Worm (Caenorhabditis elegans) whole organism, mixed stage, embryonic: Measurements from ENCODE around the gene F56H11.2.

Experiments used
- M03D4.4 ChIP-seq: sonication (generic microtip); optimal IDR thresholded peaks from 2 replicates; lab custom pipeline; 2017; ENCODE audit warnings: mild to moderate bottlenecking, missing genetic modification characterization, missing compliant biosample characterization
- bed-3 ChIP-seq: fragments of 200-800 bp; sonication (Bioruptor generic); optimal IDR thresholded peaks from 3 replicates; lab custom pipeline; 2018; ENCODE audit warnings: mild to moderate bottlenecking, missing genetic modification characterization, moderate library complexity, missing compliant biosample characterization
- blmp-1 ChIP-seq: fragments of 150-350 bp; optimal IDR thresholded peaks from 2 replicates; lab custom pipeline; 2014; ENCODE audit warnings: missing biosample characterization, missing genetic modification characterization
- ceh-39 ChIP-seq: fragments of 150-350 bp; optimal IDR thresholded peaks from 2 replicates; lab custom pipeline; 2014; ENCODE audit warnings: missing biosample characterization, missing genetic modification characterization
- ceh-43 ChIP-seq: fragments of 200-800 bp; sonication (Bioruptor generic); optimal IDR thresholded peaks from 2 replicates; lab custom pipeline; 2018; ENCODE audit warnings: mild to moderate bottlenecking, missing genetic modification characterization, moderate library complexity, missing compliant biosample characterization
- ceh-83 ChIP-seq: fragments of 200-800 bp; sonication (Bioruptor generic); optimal IDR thresholded peaks from 2 replicates; lab custom pipeline; 2018; ENCODE audit warnings: mild to moderate bottlenecking, missing genetic modification characterization, missing compliant biosample characterization
- ces-1 ChIP-seq: fragments of 150-350 bp; optimal IDR thresholded peaks from 2 replicates; lab custom pipeline; 2014; ENCODE audit warnings: missing biosample characterization, missing genetic modification reagents, missing genetic modification characterization
- cnd-1 ChIP-seq: fragments of 200-800 bp; sonication (Bioruptor generic); optimal IDR thresholded peaks from 2 replicates; lab custom pipeline; 2018; ENCODE audit warnings: mild to moderate bottlenecking, missing genetic modification characterization, missing compliant biosample characterization
- drap-1 ChIP-seq: fragments of 200-800 bp; sonication (Bioruptor generic); optimal IDR thresholded peaks from 3 replicates; lab custom pipeline; 2018; ENCODE audit warnings: mild to moderate bottlenecking, missing genetic modification characterization, missing compliant biosample characterization
- elt-3 ChIP-seq: fragments of 150-350 bp; optimal IDR thresholded peaks from 2 replicates; lab custom pipeline; 2014; ENCODE audit warnings: missing biosample characterization, missing genetic modification characterization
- flh-1 ChIP-seq: fragments of 200-800 bp; sonication (Bioruptor generic); optimal IDR thresholded peaks from 2 replicates; lab custom pipeline; 2018; ENCODE audit warnings: mild to moderate bottlenecking, missing genetic modification characterization, moderate library complexity, missing compliant biosample characterization
- ham-2 ChIP-seq: fragments of 200-800 bp; sonication (Bioruptor generic); optimal IDR thresholded peaks from 2 replicates; lab custom pipeline; 2018; ENCODE audit warnings: mild to moderate bottlenecking, missing genetic modification characterization, missing compliant biosample characterization
- hlh-1 ChIP-seq: fragments of 150-350 bp; optimal IDR thresholded peaks from 2 replicates; lab custom pipeline; 2014; ENCODE audit warnings: missing biosample characterization, missing genetic modification reagents, missing genetic modification characterization
- lin-13 ChIP-seq: fragments of 150-350 bp; optimal IDR thresholded peaks from 2 replicates; lab custom pipeline; 2014; ENCODE audit warnings: missing biosample characterization, missing genetic modification characterization
- lin-32 ChIP-seq: fragments of 200-800 bp; sonication (Bioruptor generic); optimal IDR thresholded peaks from 2 replicates; lab custom pipeline; 2018; ENCODE audit warnings: mild to moderate bottlenecking, missing genetic modification characterization, missing compliant biosample characterization
- lsy-2 ChIP-seq: fragments of 150-350 bp; optimal IDR thresholded peaks from 2 replicates; lab custom pipeline; 2014; ENCODE audit warnings: missing biosample characterization, missing genetic modification characterization
- mab-5 ChIP-seq: fragments of 150-350 bp; optimal IDR thresholded peaks from 2 replicates; lab custom pipeline; 2014; ENCODE audit warnings: missing biosample characterization, missing genetic modification characterization
- mls-2 ChIP-seq: sonication (generic microtip); optimal IDR thresholded peaks from 2 replicates; lab custom pipeline; 2016; ENCODE audit warnings: mild to moderate bottlenecking, missing genetic modification characterization, moderate library complexity, missing compliant biosample characterization
- nhr-12 ChIP-seq: fragments of 150-350 bp; optimal IDR thresholded peaks from 2 replicates; lab custom pipeline; 2014; ENCODE audit warnings: missing biosample characterization, missing genetic modification characterization
- nhr-2 ChIP-seq: fragments of 150-350 bp; optimal IDR thresholded peaks from 2 replicates; lab custom pipeline; 2014; ENCODE audit warnings: missing biosample characterization, missing genetic modification characterization
- nhr-237 ChIP-seq: fragments of 150-350 bp; optimal IDR thresholded peaks from 2 replicates; lab custom pipeline; 2014; ENCODE audit warnings: missing biosample characterization, missing genetic modification characterization
- nhr-28 ChIP-seq: fragments of 150-350 bp; optimal IDR thresholded peaks from 2 replicates; lab custom pipeline; 2014; ENCODE audit warnings: missing biosample characterization, missing genetic modification characterization
- nhr-76 ChIP-seq: sonication (generic microtip); optimal IDR thresholded peaks from 2 replicates; lab custom pipeline; 2017; ENCODE audit warnings: missing biosample characterization, missing genetic modification characterization
- pha-4 ChIP-seq: fragments of 150-350 bp; optimal IDR thresholded peaks from 2 replicates; lab custom pipeline; 2018; ENCODE audit warnings: missing biosample characterization, missing genetic modification reagents, missing genetic modification characterization
- sem-2 ChIP-seq: fragments of 200-800 bp; sonication (Bioruptor generic); optimal IDR thresholded peaks from 2 replicates; lab custom pipeline; 2018; ENCODE audit warnings: mild to moderate bottlenecking, missing genetic modification characterization, missing compliant biosample characterization
- snpc-4 ChIP-seq: fragments of 150-350 bp; optimal IDR thresholded peaks from 2 replicates; lab custom pipeline; 2014; ENCODE audit warnings: missing biosample characterization, missing genetic modification characterization
- sptf-1 ChIP-seq: sonication (generic microtip); optimal IDR thresholded peaks from 2 replicates; lab custom pipeline; 2017; ENCODE audit warnings: mild to moderate bottlenecking, missing genetic modification characterization, moderate library complexity, missing compliant biosample characterization
- tbx-8 ChIP-seq: fragments of 200-800 bp; sonication (Bioruptor generic); optimal IDR thresholded peaks from 2 replicates; lab custom pipeline; 2018; ENCODE audit warnings: mild to moderate bottlenecking, missing genetic modification characterization, moderate library complexity, missing compliant biosample characterization
- unc-120 ChIP-seq: sonication (generic microtip); optimal IDR thresholded peaks from 2 replicates; lab custom pipeline; 2017; ENCODE audit warnings: missing genetic modification characterization, missing compliant biosample characterization; ENCODE audit not compliant: poor library complexity, severe bottlenecking
- unc-39 ChIP-seq: fragments of 150-350 bp; optimal IDR thresholded peaks from 2 replicates; lab custom pipeline; 2014; ENCODE audit warnings: missing biosample characterization, missing genetic modification characterization
- unc-62 ChIP-seq: fragments of 150-350 bp; optimal IDR thresholded peaks from 2 replicates; lab custom pipeline; 2014; ENCODE audit warnings: missing biosample characterization, missing genetic modification reagents, missing genetic modification characterization
- zip-8 ChIP-seq: fragments of 150-350 bp; optimal IDR thresholded peaks from 2 replicates; lab custom pipeline; 2014; ENCODE audit warnings: missing biosample characterization, missing genetic modification characterization
- ztf-11 ChIP-seq: fragments of 150-350 bp; optimal IDR thresholded peaks from 2 replicates; lab custom pipeline; 2014; ENCODE audit warnings: missing biosample characterization, missing genetic modification characterization

F56H11.2 gene

ce11 chrIV:9533071-9533470 is at the start of gene F56H11.2:
Gene F56H11.2 (minus strand): TSS chrIV:9533171.
- no peak for TF ChIP-seq elt-3 (tag; lab: Kevin White, UChicago)
- no peak for TF ChIP-seq unc-120 (tag; lab: Kevin White, UChicago)
- TF ChIP-seq sptf-1: no peak
- TF ChIP-seq ces-1: no peak
- no peak for TF ChIP-seq bed-3 (GFP tag; lab: Kevin White, UChicago)
- no peak for TF ChIP-seq tbx-8
- no peak for TF ChIP-seq drap-1
- TF ChIP-seq nhr-28 (tag; lab: Kevin White, UChicago): no peak
- TF ChIP-seq mls-2 (tag; lab: Kevin White, UChicago): no peak
- no peak for TF ChIP-seq flh-1
- no peak for TF ChIP-seq ham-2 (GFP tag; lab: Kevin White, UChicago)
- TF ChIP-seq ceh-39 (tag; lab: Kevin White, UChicago): no peak
- TF ChIP-seq, all 35 proteins: peak for 0

ce11 chrIV:9580021-9580420 is 47.0 kb upstream of the F56H11.2 start, which contains the start of gene npr-2:
Gene npr-2 (minus strand): TSS chrIV:9580121.
- TF ChIP-seq nhr-2 (tag; lab: Kevin White, UChicago) (no peak), lsy-2 (tag; lab: Kevin White, UChicago) (no peak), sptf-1 (no peak), zip-8 (no peak), blmp-1 (tag; lab: Kevin White, UChicago) (no peak), nhr-237 (tag; lab: Kevin White, UChicago) (no peak), lin-13 (tag; lab: Kevin White, UChicago) (no peak), ces-1 (no peak), pha-4 (tag; lab: Kevin White, UChicago) (no peak), flh-1 (no peak), ceh-83 (no peak), sem-2 (GFP tag; lab: Kevin White, UChicago) (no peak), nhr-76 (tag; lab: Kevin White, UChicago) (no peak), unc-39 (no peak)

DNA sequence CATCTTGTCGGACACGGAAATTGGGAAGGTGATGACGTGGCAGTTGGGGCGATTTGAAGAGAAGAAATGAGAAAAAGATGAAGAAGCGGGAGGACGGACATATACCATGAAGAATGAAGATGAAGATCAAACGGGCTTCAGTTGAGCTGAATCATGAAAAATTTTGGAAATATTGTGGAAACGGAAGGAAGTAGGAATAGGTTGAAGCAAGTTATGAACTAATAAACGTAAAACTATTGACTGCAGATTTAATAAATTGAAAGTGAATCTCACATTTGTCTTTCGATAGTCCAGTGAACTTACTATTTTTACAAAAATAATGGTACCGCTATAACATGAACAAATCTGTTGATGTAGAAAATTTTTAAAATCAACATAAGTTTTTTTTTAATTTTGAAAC is 33.5 kb upstream of the F56H11.2 start, which contains the start of gene lron-14:
TSS of gene lron-14 (minus strand) at position 101 of the 400 bp plus-strand sequence.
- TF ChIP-seq hlh-1 (tag; lab: Kevin White, UChicago) (no peak), mab-5 (tag; lab: Kevin White, UChicago) (no peak), nhr-2 (tag; lab: Kevin White, UChicago) (no peak), nhr-28 (tag; lab: Kevin White, UChicago) (no peak), unc-62 (GFP tag; lab: Kevin White, UChicago) (no peak), bed-3 (GFP tag; lab: Kevin White, UChicago) (no peak), cnd-1 (no peak), elt-3 (tag; lab: Kevin White, UChicago) (no peak), lin-32 (no peak), sptf-1 (no peak), unc-39 (no peak), nhr-237 (tag; lab: Kevin White, UChicago) (no peak), ceh-43 (GFP tag; lab: Kevin White, UChicago) (no peak), M03D4.4 (tag; lab: Kevin White, UChicago) (no peak), blmp-1 (tag; lab: Kevin White, UChicago) (no peak), mls-2 (tag; lab: Kevin White, UChicago) (no peak), ceh-83 (no peak), lin-13 (tag; lab: Kevin White, UChicago) (no peak), lsy-2 (tag; lab: Kevin White, UChicago) (no peak)
- TF ChIP-seq, all 35 proteins: peak for 0

ce11 chrIV:9563529-9564376 is 30.8 kb upstream of the F56H11.2 start:
- TF ChIP-seq nhr-237 (tag; lab: Kevin White, UChicago) (no peak), unc-39 (no peak), sem-2 (GFP tag; lab: Kevin White, UChicago) (no peak), unc-120 (tag; lab: Kevin White, UChicago) (no peak), lin-32 (no peak), elt-3 (tag; lab: Kevin White, UChicago) (no peak)

ce11 chrIV:9563079-9563478 is 30.1 kb upstream of the F56H11.2 start, which contains the start of gene col-122:
Gene col-122 (plus strand): TSS chrIV:9563379.
- TF ChIP-seq lin-32 (no peak), tbx-8 (no peak), lin-13 (tag; lab: Kevin White, UChicago) (no peak), nhr-237 (tag; lab: Kevin White, UChicago) (no peak), hlh-1 (tag; lab: Kevin White, UChicago) (no peak), ceh-43 (GFP tag; lab: Kevin White, UChicago) (no peak), snpc-4 (tag; lab: Kevin White, UChicago) (no peak), elt-3 (tag; lab: Kevin White, UChicago) (no peak), flh-1 (no peak), zip-8 (no peak), bed-3 (GFP tag; lab: Kevin White, UChicago) (no peak), unc-62 (GFP tag; lab: Kevin White, UChicago) (no peak), lsy-2 (tag; lab: Kevin White, UChicago) (no peak), sem-2 (GFP tag; lab: Kevin White, UChicago) (no peak), M03D4.4 (tag; lab: Kevin White, UChicago) (no peak), nhr-12 (tag; lab: Kevin White, UChicago) (no peak), ztf-11 (tag; lab: Kevin White, UChicago) (no peak)
- TF ChIP-seq, all 35 proteins: peak for 0
